Fruit fly (Drosophila melanogaster) whole organism, embryonic: ENCODE measurements around the gene CG32459.

Source experiments
- CG10431 ChIP-seq: fragments of 200-800 bp; sonication (Bioruptor generic); optimal IDR thresholded peaks from 3 replicates; lab custom pipeline; 2018; ENCODE audit warnings: missing biosample characterization, mild to moderate bottlenecking, missing genetic modification characterization
- CG11398 ChIP-seq: fragments of 200-800 bp; sonication (Bioruptor generic); optimal IDR thresholded peaks from 2 replicates; lab custom pipeline; 2016; ENCODE audit warnings: missing biosample characterization, missing genetic modification characterization
- CG11695 ChIP-seq: fragments of 200-800 bp; sonication (Bioruptor generic); IDR thresholded peaks from 3 replicates; pipeline ENCODE4 v1.3.6; 2022; ENCODE audit warnings: missing biosample characterization, missing genetic modification characterization
- CG15269 ChIP-seq: fragments of 200-800 bp; sonication (Bioruptor generic); optimal IDR thresholded peaks from 2 replicates; lab custom pipeline; 2018; ENCODE audit warnings: missing biosample characterization, mild to moderate bottlenecking, missing genetic modification characterization, moderate library complexity
- CG17328 ChIP-seq: fragments of 200-800 bp; sonication (Bioruptor generic); IDR thresholded peaks from 2 replicates; pipeline ENCODE4 v1.3.6; 2022; ENCODE audit warnings: missing biosample characterization, missing genetic modification characterization
- CG17361 ChIP-seq: fragments of 200-800 bp; sonication (Bioruptor generic); IDR thresholded peaks from 3 replicates; pipeline ENCODE4 v1.3.6; 2022; ENCODE audit warnings: missing biosample characterization, missing genetic modification characterization
- CG17612 ChIP-seq: fragments of 200-800 bp; sonication (Bioruptor generic); IDR thresholded peaks from 2 replicates; pipeline ENCODE4 v1.3.6; 2022; ENCODE audit warnings: missing biosample characterization, missing genetic modification characterization
- CG17829 ChIP-seq: fragments of 200-800 bp; optimal IDR thresholded peaks from 2 replicates; lab custom pipeline; 2019; ENCODE audit warnings: missing biosample characterization, mild to moderate bottlenecking, missing genetic modification characterization, moderate library complexity
- CG18764 ChIP-seq: fragments of 200-800 bp; sonication (Bioruptor generic); optimal IDR thresholded peaks from 3 replicates; lab custom pipeline; 2016; ENCODE audit warnings: missing biosample characterization, missing genetic modification characterization
- CG30403 ChIP-seq: fragments of 200-800 bp; sonication (Bioruptor generic); optimal IDR thresholded peaks from 3 replicates; lab custom pipeline; 2016; ENCODE audit warnings: missing biosample characterization, missing genetic modification characterization
- CG31441 ChIP-seq: fragments of 200-800 bp; sonication (Bioruptor generic); IDR thresholded peaks from 2 replicates; pipeline ENCODE4 v1.3.6; 2022; ENCODE audit warnings: missing biosample characterization, missing genetic modification characterization
- CG4404 ChIP-seq: fragments of 200-800 bp; sonication (Bioruptor generic); IDR thresholded peaks from 2 replicates; pipeline ENCODE4 v1.3.6; 2022; ENCODE audit warnings: missing biosample characterization, missing genetic modification characterization
- CG4820 ChIP-seq: fragments of 200-800 bp; sonication (Bioruptor generic); optimal IDR thresholded peaks from 3 replicates; lab custom pipeline; 2016; ENCODE audit warnings: missing biosample characterization, missing genetic modification characterization
- CG6854 ChIP-seq: fragments of 200-800 bp; sonication (Bioruptor generic); optimal IDR thresholded peaks from 3 replicates; lab custom pipeline; 2017; ENCODE audit warnings: missing biosample characterization, mild to moderate bottlenecking, missing genetic modification characterization
- CG7928 ChIP-seq: fragments of 200-800 bp; sonication (Bioruptor generic); optimal IDR thresholded peaks from 2 replicates; lab custom pipeline; 2017; ENCODE audit warnings: missing biosample characterization, mild to moderate bottlenecking, missing genetic modification characterization
- CG8924 ChIP-seq: fragments of 200-800 bp; optimal IDR thresholded peaks from 3 replicates; lab custom pipeline; 2019; ENCODE audit warnings: missing biosample characterization, mild to moderate bottlenecking, missing genetic modification characterization, moderate library complexity
- CG9932 ChIP-seq: fragments of 200-800 bp; sonication (Bioruptor generic); IDR thresholded peaks from 2 replicates; pipeline ENCODE4 v1.3.6; 2022; ENCODE audit warnings: missing biosample characterization, missing genetic modification characterization
- D19A ChIP-seq: fragments of 200-800 bp; optimal IDR thresholded peaks from 3 replicates; lab custom pipeline; 2019; ENCODE audit warnings: missing biosample characterization, mild to moderate bottlenecking, missing genetic modification characterization, moderate library complexity
- Dfd ChIP-seq, 2 experiments: fragments of >200 bp; optimal IDR thresholded peaks; 2 replicates each; lab custom pipeline; 2017; ENCODE audit warnings: missing biosample characterization in 2 of 2, missing genetic modification characterization in 2 of 2
- Dll ChIP-seq: fragments of 200-800 bp; sonication (Bioruptor generic); IDR thresholded peaks from 4 replicates; pipeline ENCODE4 v1.3.6; 2022; ENCODE audit warnings: missing biosample characterization, missing genetic modification characterization; ENCODE audit not compliant: partially characterized antibody
- HHEX ChIP-seq: fragments of 200-800 bp; sonication (Bioruptor generic); optimal IDR thresholded peaks from 3 replicates; lab custom pipeline; 2017; ENCODE audit warnings: missing biosample characterization, mild to moderate bottlenecking, missing genetic modification characterization, missing genetic modification reagents
- Hr3 ChIP-seq: fragments of 200-800 bp; sonication (Bioruptor generic); optimal IDR thresholded peaks from 3 replicates; lab custom pipeline; 2016; ENCODE audit warnings: missing biosample characterization, missing genetic modification characterization
- MTF-1 ChIP-seq: fragments of 200-800 bp; sonication (Bioruptor generic); optimal IDR thresholded peaks from 2 replicates; lab custom pipeline; 2018; ENCODE audit warnings: missing biosample characterization, mild to moderate bottlenecking, missing genetic modification characterization, borderline replicate concordance
- Mad ChIP-seq: fragments of 200-800 bp; sonication (Bioruptor generic); optimal IDR thresholded peaks from 2 replicates; lab custom pipeline; 2016; ENCODE audit warnings: missing biosample characterization, missing genetic modification characterization
- Max ChIP-seq: fragments of 200-800 bp; sonication (Bioruptor generic); optimal IDR thresholded peaks from 2 replicates; lab custom pipeline; 2016; ENCODE audit warnings: missing biosample characterization, mild to moderate bottlenecking, missing genetic modification characterization
- Meics ChIP-seq: fragments of 200-800 bp; sonication (Bioruptor generic); optimal IDR thresholded peaks from 2 replicates; lab custom pipeline; 2017; ENCODE audit warnings: missing biosample characterization, mild to moderate bottlenecking, missing genetic modification characterization
- Oli ChIP-seq: fragments of 200-800 bp; sonication (Bioruptor generic); optimal IDR thresholded peaks from 2 replicates; lab custom pipeline; 2018; ENCODE audit warnings: missing biosample characterization, mild to moderate bottlenecking, missing genetic modification characterization, moderate library complexity
- Pdp1 ChIP-seq, 2 experiments: fragments of 200-800 bp; sonication (Bioruptor generic); optimal IDR thresholded peaks; 3 replicates each; lab custom pipeline; 2016; ENCODE audit warnings: missing biosample characterization in 2 of 2, missing genetic modification characterization in 2 of 2, mild to moderate bottlenecking in 1 of 2, moderate library complexity in 1 of 2
- Ptx1 ChIP-seq: fragments of 200-800 bp; sonication (Bioruptor generic); IDR thresholded peaks from 2 replicates; pipeline ENCODE4 v1.3.6; 2022; ENCODE audit warnings: missing biosample characterization, missing genetic modification characterization
- Sry-δ ChIP-seq: fragments of 200-800 bp; sonication (Bioruptor generic); optimal IDR thresholded peaks from 2 replicates; lab custom pipeline; 2016; ENCODE audit warnings: missing biosample characterization, missing genetic modification characterization
- amos ChIP-seq: fragments of 200-800 bp; sonication (Bioruptor generic); IDR thresholded peaks from 2 replicates; pipeline ENCODE4 v1.3.6; 2022; ENCODE audit warnings: missing biosample characterization, missing genetic modification characterization; ENCODE audit not compliant: partially characterized antibody
- az2 ChIP-seq: fragments of 200-800 bp; sonication (Bioruptor generic); optimal IDR thresholded peaks from 3 replicates; lab custom pipeline; 2016; ENCODE audit warnings: missing biosample characterization, missing genetic modification characterization
- bowl ChIP-seq: fragments of 200-800 bp; sonication (Bioruptor generic); IDR thresholded peaks from 2 replicates; pipeline ENCODE4 v1.3.6; 2022; ENCODE audit warnings: missing biosample characterization, missing genetic modification characterization
- btn ChIP-seq: fragments of 200-800 bp; sonication (Bioruptor generic); optimal IDR thresholded peaks from 2 replicates; lab custom pipeline; 2016; ENCODE audit warnings: missing biosample characterization, missing genetic modification characterization
- cas ChIP-seq: fragments of 200-800 bp; sonication (Bioruptor generic); IDR thresholded peaks from 2 replicates; pipeline ENCODE4 v1.3.6; 2022; ENCODE audit warnings: missing biosample characterization, missing genetic modification characterization
- dati ChIP-seq: fragments of 200-800 bp; sonication (Bioruptor generic); IDR thresholded peaks from 2 replicates; pipeline ENCODE4 v1.3.6; 2022; ENCODE audit warnings: missing biosample characterization, missing genetic modification characterization
- dpn ChIP-seq, 2 experiments: fragments of 200-800 bp; sonication (Bioruptor generic); optimal IDR thresholded peaks; 3 replicates each; lab custom pipeline; 2016; ENCODE audit warnings: missing biosample characterization in 2 of 2, missing genetic modification characterization in 2 of 2
- emc ChIP-seq: fragments of 200-800 bp; sonication (Bioruptor generic); optimal IDR thresholded peaks from 2 replicates; lab custom pipeline; 2016; ENCODE audit warnings: missing biosample characterization, missing genetic modification characterization
- gfzf ChIP-seq: fragments of 200-800 bp; sonication (Bioruptor generic); optimal IDR thresholded peaks from 2 replicates; lab custom pipeline; 2016; ENCODE audit warnings: missing biosample characterization, mild to moderate bottlenecking, missing genetic modification characterization, moderate library complexity
- grn ChIP-seq: fragments of 200-800 bp; sonication (Bioruptor generic); optimal IDR thresholded peaks from 3 replicates; lab custom pipeline; 2017; ENCODE audit warnings: missing biosample characterization, missing genetic modification characterization
- gro ChIP-seq: fragments of 200-800 bp; sonication (Bioruptor generic); optimal IDR thresholded peaks from 2 replicates; lab custom pipeline; 2016; ENCODE audit warnings: missing biosample characterization, missing genetic modification characterization
- hkb ChIP-seq, 2 experiments: fragments of 200-800 bp in 1 of 2; fragments of >200 bp in 1 of 2; sonication (Bioruptor generic) in 1 of 2; IDR thresholded peaks in 1 of 2; optimal IDR thresholded peaks in 1 of 2; 2 replicates each; pipeline versions ENCODE4 v1.3.6 to Lab custom; 2017 to 2022; ENCODE audit warnings: missing biosample characterization in 1 of 2, missing genetic modification characterization in 1 of 2
- hth ChIP-seq: fragments of >200 bp; optimal IDR thresholded peaks from 2 replicates; lab custom pipeline; 2017; ENCODE audit warnings: inconsistent platforms
- nom ChIP-seq: fragments of 200-800 bp; sonication (Bioruptor generic); optimal IDR thresholded peaks from 2 replicates; lab custom pipeline; 2017; ENCODE audit warnings: missing biosample characterization, missing genetic modification characterization, mild to moderate bottlenecking, moderate library complexity, missing genetic modification reagents
- psq ChIP-seq: fragments of 200-800 bp; sonication (Bioruptor generic); optimal IDR thresholded peaks from 2 replicates; lab custom pipeline; 2017; ENCODE audit warnings: missing biosample characterization, missing genetic modification characterization
- slou ChIP-seq: fragments of 200-800 bp; sonication (Bioruptor generic); optimal IDR thresholded peaks from 3 replicates; lab custom pipeline; 2016; ENCODE audit warnings: missing biosample characterization, missing genetic modification characterization
- tna ChIP-seq: fragments of 200-800 bp; sonication (Bioruptor generic); IDR thresholded peaks from 2 replicates; pipeline ENCODE4 v1.3.6; 2022; ENCODE audit warnings: missing biosample characterization, missing genetic modification characterization; ENCODE audit not compliant: partially characterized antibody
- tup ChIP-seq: fragments of 200-800 bp; sonication (Bioruptor generic); optimal IDR thresholded peaks from 2 replicates; lab custom pipeline; 2016; ENCODE audit warnings: missing biosample characterization, mild to moderate bottlenecking, missing genetic modification characterization, moderate library complexity
- tx ChIP-seq: fragments of 200-800 bp; sonication (Bioruptor generic); optimal IDR thresholded peaks from 2 replicates; lab custom pipeline; 2016; ENCODE audit warnings: missing biosample characterization, missing genetic modification characterization
- unc-4 ChIP-seq: fragments of 200-800 bp; sonication (Bioruptor generic); IDR thresholded peaks from 2 replicates; pipeline ENCODE4 v1.3.6; 2022; ENCODE audit warnings: missing biosample characterization, missing genetic modification characterization; ENCODE audit not compliant: partially characterized antibody
- unpg ChIP-seq: fragments of 200-800 bp; sonication (Bioruptor generic); optimal IDR thresholded peaks from 3 replicates; lab custom pipeline; 2018; ENCODE audit warnings: missing biosample characterization, mild to moderate bottlenecking, missing genetic modification characterization, moderate library complexity

The CG32459 gene

dm6 chr3L:22847679-22848118 lies 8.2 kb downstream of the CG32459 start (continued):
- peak; percentile 69 for TF ChIP-seq Dll (GFP tag; lab: Robert Waterston, UW)
- TF ChIP-seq hth: no peak
- TF ChIP-seq CG17328: 0 out of 2 replicates have a peak, but pooled peaks have one; percentile 15
- TF ChIP-seq tup: no peak
- no peak for TF ChIP-seq CG8924 (tag; lab: Kevin White, UChicago)
- TF ChIP-seq Mad (GFP tag; lab: Kevin White, UChicago): no peak
- peak; percentile 60 for TF ChIP-seq unc-4 (GFP tag; lab: Robert Waterston, UW)
- TF ChIP-seq tx: no peak
- TF ChIP-seq Oli (tag; lab: Kevin White, UChicago): no peak
- no peak for TF ChIP-seq CG11695 (GFP tag; lab: Robert Waterston, UW)
- no peak for TF ChIP-seq gfzf (GFP tag; lab: Kevin White, UChicago)
- TF ChIP-seq Dfd (GFP tag; optimal IDR thresholded peaks at IDR 0.05; lab: Kevin White, UChicago): no peak
- no peak for TF ChIP-seq bowl (GFP tag; lab: Robert Waterston, UW)
- no peak for TF ChIP-seq CG17829 (tag; lab: Kevin White, UChicago)
- TF ChIP-seq CG11398 (GFP tag; lab: Kevin White, UChicago): no peak
- no peak for TF ChIP-seq btn (GFP tag; lab: Kevin White, UChicago)
- no peak for TF ChIP-seq az2 (GFP tag; lab: Kevin White, UChicago)
- no peak for TF ChIP-seq Max (GFP tag; lab: Kevin White, UChicago)
- no peak for TF ChIP-seq Sry-δ (GFP tag; lab: Kevin White, UChicago)
- TF ChIP-seq Ptx1: no peak
- TF ChIP-seq CG4820: no peak
- TF ChIP-seq dati: no peak
- TF ChIP-seq HHEX: peak; percentile 31
- no peak for TF ChIP-seq CG4404
- no peak for TF ChIP-seq CG18764 (GFP tag; lab: Kevin White, UChicago)
- TF ChIP-seq dpn (GFP tag; optimal IDR thresholded peaks at IDR 0.05; lab: Kevin White, UChicago): no peak
- no peak for TF ChIP-seq CG31441
- no peak for TF ChIP-seq Pdp1 (GFP tag; optimal IDR thresholded peaks at IDR 0.05; lab: Kevin White, UChicago)
- no peak for TF ChIP-seq CG30403 (GFP tag; lab: Kevin White, UChicago)
- no peak for TF ChIP-seq CG17612 (GFP tag; lab: Robert Waterston, UW)
- peak; percentile 89 for TF ChIP-seq amos (GFP tag; lab: Robert Waterston, UW)
- peak; percentile 4 for TF ChIP-seq CG15269 (tag; lab: Kevin White, UChicago)
- TF ChIP-seq D19A: no peak
- no peak for TF ChIP-seq CG7928 (GFP tag; lab: Kevin White, UChicago)
- TF ChIP-seq cas (GFP tag; lab: Robert Waterston, UW): 0 out of 2 replicates have a peak, but pooled peaks have one; percentile 15
- peak; percentile 94 for TF ChIP-seq tna
- TF ChIP-seq unpg (GFP tag; lab: Kevin White, UChicago): no peak
- TF ChIP-seq CG9932 (GFP tag; lab: Robert Waterston, UW): no peak
- TF ChIP-seq slou (GFP tag; lab: Kevin White, UChicago): no peak
- TF ChIP-seq MTF-1: no peak
- TF ChIP-seq nom: peak; percentile 68
- TF ChIP-seq psq (GFP tag; lab: Kevin White, UChicago): no peak
- no peak for TF ChIP-seq emc (GFP tag; lab: Kevin White, UChicago)
- no peak for TF ChIP-seq hkb (optimal IDR thresholded peaks at IDR 0.05; lab: Kevin White, UChicago)
- peak; percentile 49 for TF ChIP-seq hkb (GFP tag; IDR thresholded peaks at IDR 0.05; lab: Robert Waterston, UW)
- no peak for TF ChIP-seq CG6854 (GFP tag; lab: Kevin White, UChicago)
- no peak for TF ChIP-seq gro
- no peak for TF ChIP-seq CG17361 (GFP tag; lab: Robert Waterston, UW)
- TF ChIP-seq Meics (GFP tag; lab: Kevin White, UChicago): no peak
- no peak for TF ChIP-seq Hr3
- no peak for TF ChIP-seq CG10431
- TF ChIP-seq grn (GFP tag; lab: Kevin White, UChicago): no peak
